Fruit fly (Drosophila melanogaster): ENCODE data around the gene CkIIalpha-i3.

Gene CkIIalpha-i3

DNA sequence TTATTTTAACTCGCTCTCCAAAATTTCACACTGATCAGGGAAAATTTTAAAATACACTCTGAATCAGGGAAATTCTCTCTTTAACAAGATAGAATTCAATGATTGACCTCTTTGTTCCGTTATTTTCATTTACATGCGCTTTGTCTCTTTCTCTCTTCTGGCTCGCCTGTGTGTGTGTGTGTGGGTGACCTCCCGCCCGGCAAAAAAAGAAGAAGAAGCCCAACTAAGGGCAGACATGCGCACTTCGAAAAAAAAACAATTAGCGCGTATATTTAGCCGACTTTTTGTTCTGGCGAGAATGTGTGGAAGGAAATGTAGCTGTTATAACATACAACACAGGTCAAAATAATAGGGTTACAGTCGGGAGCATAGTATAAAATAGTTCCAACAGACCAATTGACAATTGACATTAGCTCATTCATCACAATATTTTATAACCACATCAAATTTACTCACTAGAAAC is 28.0 kb downstream of the CkIIalpha-i3 start, which contains the start of gene CG3386:
Gene CG3386, minus strand, starts transcription at position 51 of the 463 bp plus-strand sequence.
- TF ChIP-seq Hr38 (GFP tag; optimal IDR thresholded peaks at IDR 0.05) (no peak), Eip78C (GFP tag) (peak; percentile 65), CG6276 (GFP tag; optimal IDR thresholded peaks at IDR 0.05) (peak; percentile 52), CG1621 (tag; optimal IDR thresholded peaks at IDR 0.05) (no peak), pdm3 (GFP tag; optimal IDR thresholded peaks at IDR 0.05) (no peak), esn (GFP tag; optimal IDR thresholded peaks at IDR 0.05) (no peak), Met (GFP tag; optimal IDR thresholded peaks at IDR 0.05) (no peak), OdsH (GFP tag; optimal IDR thresholded peaks at IDR 0.05) (no peak), CG10669 (GFP tag; optimal IDR thresholded peaks at IDR 0.05) (no peak), CG32006 (GFP tag; optimal IDR thresholded peaks at IDR 0.05) (no peak), dsx (GFP tag; optimal IDR thresholded peaks at IDR 0.05; ENCODE audit: poor library complexity, severe bottlenecking) (peak; percentile 13), eg (GFP tag; IDR thresholded peaks at IDR 0.05) (0 out of 3 replicates have a peak, but pooled peaks have one; percentile 6), CG6792 (GFP tag; optimal IDR thresholded peaks at IDR 0.05) (no peak), fd85E (GFP tag; optimal IDR thresholded peaks at IDR 0.05) (no peak), spab (GFP tag; optimal IDR thresholded peaks at IDR 0.05) (no peak), salr (GFP tag; optimal IDR thresholded peaks at IDR 0.05) (no peak), CG3032 (tag; optimal IDR thresholded peaks at IDR 0.05) (no peak), CG11762 (GFP tag; optimal IDR thresholded peaks at IDR 0.05; ENCODE audit: insufficient read depth) (no peak), Sox15 (GFP tag; optimal IDR thresholded peaks at IDR 0.05) (no peak), Ets21C (GFP tag; optimal IDR thresholded peaks at IDR 0.05) (no peak), topi (GFP tag; optimal IDR thresholded peaks at IDR 0.05) (no peak), achi (GFP tag; optimal IDR thresholded peaks at IDR 0.05) (no peak), CG6808 (GFP tag; optimal IDR thresholded peaks at IDR 0.05) (no peak), Eip75B (GFP tag; optimal IDR thresholded peaks at IDR 0.05) (no peak), CG8632 (GFP tag; optimal IDR thresholded peaks at IDR 0.05) (no peak), Eip93F (GFP tag; optimal IDR thresholded peaks at IDR 0.05) (no peak), dac (GFP tag; optimal IDR thresholded peaks at IDR 0.05) (no peak), CG11902 (GFP tag; optimal IDR thresholded peaks at IDR 0.05) (no peak), fd59A (GFP tag; optimal IDR thresholded peaks at IDR 0.05) (no peak), CG11294 (GFP tag; IDR thresholded peaks at IDR 0.05) (no peak), net (GFP tag; optimal IDR thresholded peaks at IDR 0.05) (no peak), Ets96B (tag; optimal IDR thresholded peaks at IDR 0.05) (no peak), CG6854 (GFP tag; optimal IDR thresholded peaks at IDR 0.05) (no peak), CG31627 (GFP tag; optimal IDR thresholded peaks at IDR 0.05) (no peak), ss (GFP tag; optimal IDR thresholded peaks at IDR 0.05) (peak; percentile 63 to 85), lz (GFP tag; optimal IDR thresholded peaks at IDR 0.05) (no peak), CG4318 (GFP tag; optimal IDR thresholded peaks at IDR 0.05) (no peak), CG3919 (GFP tag; optimal IDR thresholded peaks at IDR 0.05) (no peak), vri (GFP tag; optimal IDR thresholded peaks at IDR 0.05) (no peak), CG9139 (GFP tag; optimal IDR thresholded peaks at IDR 0.05) (no peak), Hr39 (GFP tag; optimal IDR thresholded peaks at IDR 0.05) (no peak), CG7368 (GFP tag; optimal IDR thresholded peaks at IDR 0.05) (no peak), cyc (GFP tag; optimal IDR thresholded peaks at IDR 0.05) (no peak), Blimp-1 (GFP tag; optimal IDR thresholded peaks at IDR 0.05) (no peak), Gug (GFP tag; IDR thresholded peaks at IDR 0.05) (no peak), Sox14 (GFP tag; optimal IDR thresholded peaks at IDR 0.05) (no peak), CG10631 (GFP tag; optimal IDR thresholded peaks at IDR 0.05) (no peak), CG6163 (GFP tag; IDR thresholded peaks at IDR 0.05) (peak; percentile 29; the same call in 1 of the 3 replicates), Hr4 (GFP tag; optimal IDR thresholded peaks at IDR 0.05) (no peak), CG34406 (GFP tag; optimal IDR thresholded peaks at IDR 0.05) (no peak), acj6 (GFP tag; optimal IDR thresholded peaks at IDR 0.05) (no peak), CG8119 (GFP tag; IDR thresholded peaks at IDR 0.05) (no peak), CG8319 (GFP tag; optimal IDR thresholded peaks at IDR 0.05) (peak; percentile 58)

Measured in whole organism, prepupa.